Worm (Caenorhabditis elegans): ENCODE results near the gene tbce-1.

tbce-1 gene

ce11 chrIV:8289580-8290323 lies 4.7 kb upstream of the tbce-1 start, which contains the start of gene daf-31 (continued):
- TF ChIP-seq lin-15B (tag; optimal IDR thresholded peaks at IDR 0.05), result peak; percentile 64
- no peak for TF ChIP-seq fkh-2 (tag; optimal IDR thresholded peaks at IDR 0.05)
- TF ChIP-seq nhr-28 (tag; optimal IDR thresholded peaks at IDR 0.05), result no peak
- TF ChIP-seq lsy-12 (tag; optimal IDR thresholded peaks at IDR 0.05), result no peak
- no peak for TF ChIP-seq fkh-10 (GFP tag; optimal IDR thresholded peaks at IDR 0.05)
- peak; percentile 57 for TF ChIP-seq snpc-4 (tag; optimal IDR thresholded peaks at IDR 0.05)
- no peak for TF ChIP-seq ceh-82 (tag; optimal IDR thresholded peaks at IDR 0.05)
- no peak for TF ChIP-seq ceh-9 (tag; optimal IDR thresholded peaks at IDR 0.05)
- peak; percentile 72 for TF ChIP-seq nfya-1 (tag; optimal IDR thresholded peaks at IDR 0.05; ENCODE audit: insufficient read depth)
- no peak for TF ChIP-seq unc-39 (tag; optimal IDR thresholded peaks at IDR 0.05)
- no peak for TF ChIP-seq fos-1 (tag; optimal IDR thresholded peaks at IDR 0.05)
- TF ChIP-seq elt-1 (tag; optimal IDR thresholded peaks at IDR 0.05), result no peak

ce11 chrIV:8291232-8291631 lies 3.3 kb upstream of the tbce-1 start, which contains the start of gene K07H8.2:
TSS of gene K07H8.2 (plus strand) at chrIV:8291532.
- no peak for TF ChIP-seq snpc-4 (tag; optimal IDR thresholded peaks at IDR 0.05)

DNA sequence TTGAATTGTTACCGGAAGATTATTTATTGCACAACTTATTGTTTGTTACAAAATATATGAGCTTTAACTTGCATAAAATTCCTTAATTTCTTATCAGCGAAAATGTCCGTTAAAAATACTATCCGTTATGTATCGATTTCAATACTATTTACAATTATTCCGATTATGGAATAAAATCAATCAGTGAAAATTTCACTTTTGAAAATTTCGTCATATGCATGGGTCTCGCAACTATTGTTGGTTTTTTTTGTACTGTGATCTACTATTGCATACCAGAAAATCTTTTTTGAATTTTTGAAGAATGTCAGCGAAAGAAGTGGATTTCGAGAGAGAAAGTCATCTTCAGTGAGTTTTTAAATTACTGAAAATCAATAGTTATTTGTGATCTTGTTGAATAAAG lies 2.7 kb downstream of the tbce-1 start, which contains the start of gene nprl-3:
Gene nprl-3 (plus strand): TSS at position 301 of the 400 bp plus-strand sequence.
- no peak for TF ChIP-seq egl-27 (tag; optimal IDR thresholded peaks at IDR 0.05)
- TF ChIP-seq ZK546.5 (tag; optimal IDR thresholded peaks at IDR 0.05), result no peak
- TF ChIP-seq unc-62 (GFP tag; optimal IDR thresholded peaks at IDR 0.05), result no peak
- TF ChIP-seq ztf-4 (tag; optimal IDR thresholded peaks at IDR 0.05), result no peak
- no peak for TF ChIP-seq eor-1 (tag; optimal IDR thresholded peaks at IDR 0.05)
- no peak for TF ChIP-seq nhr-43 (tag; optimal IDR thresholded peaks at IDR 0.05; ENCODE audit: poor library complexity, severe bottlenecking)
- TF ChIP-seq nhr-28 (tag; optimal IDR thresholded peaks at IDR 0.05), result no peak
- TF ChIP-seq ama-1 (optimal IDR thresholded peaks at IDR 0.05), result no peak
- no peak for TF ChIP-seq nhr-77 (tag; optimal IDR thresholded peaks at IDR 0.05)
- TF ChIP-seq mml-1 (tag; optimal IDR thresholded peaks at IDR 0.05), result no peak
- TF ChIP-seq jun-1 (tag; optimal IDR thresholded peaks at IDR 0.05), result no peak
- no peak for TF ChIP-seq elt-3 (tag; optimal IDR thresholded peaks at IDR 0.05)
- TF ChIP-seq lsy-12 (tag; optimal IDR thresholded peaks at IDR 0.05), result no peak
- TF ChIP-seq nfya-1 (tag; optimal IDR thresholded peaks at IDR 0.05; ENCODE audit: insufficient read depth), result no peak
- TF ChIP-seq lin-39 (tag; optimal IDR thresholded peaks at IDR 0.05), result no peak
- no peak for TF ChIP-seq ceh-9 (tag; optimal IDR thresholded peaks at IDR 0.05)
- no peak for TF ChIP-seq daf-12 (tag; optimal IDR thresholded peaks at IDR 0.05)
- no peak for TF ChIP-seq lin-15B (tag; optimal IDR thresholded peaks at IDR 0.05)
- TF ChIP-seq fkh-2 (tag; optimal IDR thresholded peaks at IDR 0.05), result no peak

DNA sequence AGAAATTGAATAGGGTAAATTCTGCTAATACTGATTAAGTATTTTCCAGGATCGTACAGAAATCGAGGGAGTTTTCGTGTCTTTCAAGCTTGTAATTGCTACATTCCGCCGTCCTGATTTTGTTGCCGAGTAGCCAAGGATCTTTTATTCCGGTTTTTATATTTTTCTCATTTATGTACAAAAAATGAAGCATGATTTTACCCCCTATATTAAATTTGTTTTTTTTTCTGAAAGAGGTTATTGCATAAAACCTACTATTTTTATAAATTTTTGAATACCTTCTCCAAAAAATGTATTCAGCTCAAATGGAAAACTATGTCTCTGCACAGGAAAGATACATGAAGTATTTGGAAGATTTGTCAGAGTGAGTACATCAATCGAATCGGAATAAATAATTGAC lies 5.1 kb downstream of the tbce-1 start, which contains the start of gene F35H10.6:
Gene F35H10.6 (plus strand): TSS at position 301 of the 400 bp plus-strand sequence.
- TF ChIP-seq fkh-10 (GFP tag; optimal IDR thresholded peaks at IDR 0.05) (no peak), nhr-77 (tag; optimal IDR thresholded peaks at IDR 0.05) (no peak), lin-39 (tag; optimal IDR thresholded peaks at IDR 0.05) (no peak), nhr-67 (tag; optimal IDR thresholded peaks at IDR 0.05) (no peak), lin-15B (tag; optimal IDR thresholded peaks at IDR 0.05) (no peak), ztf-11 (tag; optimal IDR thresholded peaks at IDR 0.05) (no peak), nhr-12 (tag; optimal IDR thresholded peaks at IDR 0.05) (no peak), fos-1 (tag; optimal IDR thresholded peaks at IDR 0.05) (no peak), egl-5 (tag; optimal IDR thresholded peaks at IDR 0.05) (no peak), tbx-2 (tag; optimal IDR thresholded peaks at IDR 0.05) (no peak), pqm-1 (tag; optimal IDR thresholded peaks at IDR 0.05) (no peak), egl-27 (tag; optimal IDR thresholded peaks at IDR 0.05) (no peak), elt-1 (tag; optimal IDR thresholded peaks at IDR 0.05) (no peak)

DNA sequence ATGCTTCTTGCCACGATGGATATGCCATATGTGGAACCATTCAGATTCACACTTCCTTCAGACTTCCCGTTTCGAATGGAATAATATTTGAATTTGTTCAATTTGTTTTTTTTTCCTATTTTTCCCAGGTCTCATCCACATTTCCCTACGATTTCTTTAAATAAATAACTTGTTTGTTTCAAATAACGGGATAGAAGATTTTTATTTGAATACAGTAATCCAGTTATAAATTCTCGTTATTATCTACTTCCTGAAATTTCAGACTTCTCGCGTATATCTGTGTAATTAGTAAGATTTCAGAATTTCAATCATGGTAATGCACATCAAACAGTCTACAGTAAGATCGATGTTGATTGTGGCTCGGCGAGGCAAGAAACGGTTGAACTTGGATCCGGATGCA lies 6.0 kb downstream of the tbce-1 start, which contains the start of gene F35H10.5:
Gene F35H10.5 (plus strand): TSS at position 301 of the 400 bp plus-strand sequence.
- TF ChIP-seq elt-2 (tag; optimal IDR thresholded peaks at IDR 0.05) (no peak), mdl-1 (tag; optimal IDR thresholded peaks at IDR 0.05) (no peak), tbx-2 (tag; optimal IDR thresholded peaks at IDR 0.05) (no peak), fos-1 (tag; optimal IDR thresholded peaks at IDR 0.05) (no peak), ceh-9 (tag; optimal IDR thresholded peaks at IDR 0.05) (no peak), nhr-28 (tag; optimal IDR thresholded peaks at IDR 0.05) (no peak), eor-1 (tag; optimal IDR thresholded peaks at IDR 0.05) (no peak), unc-62 (GFP tag; optimal IDR thresholded peaks at IDR 0.05) (no peak), ztf-4 (tag; optimal IDR thresholded peaks at IDR 0.05) (no peak), hmg-11 (tag; optimal IDR thresholded peaks at IDR 0.05) (no peak), elt-3 (tag; optimal IDR thresholded peaks at IDR 0.05) (no peak), zag-1 (tag; optimal IDR thresholded peaks at IDR 0.05) (no peak), nhr-76 (tag; optimal IDR thresholded peaks at IDR 0.05) (no peak)
